Worm (Caenorhabditis elegans): ENCODE data around the gene col-2.

col-2 gene

ce11 chrIV:10128446-10128845 is 43.2 kb upstream of the col-2 start:
- TF ChIP-seq nhr-12 (tag; optimal IDR thresholded peaks at IDR 0.05) (no peak), C34F6.9 (tag; optimal IDR thresholded peaks at IDR 0.05) (no peak), mbf-1 (tag; optimal IDR thresholded peaks at IDR 0.05) (no peak), sem-4 (tag; optimal IDR thresholded peaks at IDR 0.05) (no peak), nhr-23 (tag; optimal IDR thresholded peaks at IDR 0.05) (no peak), snpc-4 (tag; optimal IDR thresholded peaks at IDR 0.05) (no peak), gmeb-1 (tag; optimal IDR thresholded peaks at IDR 0.05) (no peak), ztf-11 (tag; optimal IDR thresholded peaks at IDR 0.05) (no peak), peb-1 (tag; optimal IDR thresholded peaks at IDR 0.05) (no peak), unc-55 (GFP tag; optimal IDR thresholded peaks at IDR 0.05) (no peak), blmp-1 (tag; optimal IDR thresholded peaks at IDR 0.05; ENCODE audit: insufficient read depth) (no peak), nhr-237 (tag; optimal IDR thresholded peaks at IDR 0.05) (no peak), ceh-82 (tag; optimal IDR thresholded peaks at IDR 0.05) (no peak), dmd-4 (tag; optimal IDR thresholded peaks at IDR 0.05) (no peak), R02D3.7 (tag; optimal IDR thresholded peaks at IDR 0.05) (no peak), mdl-1 (tag; optimal IDR thresholded peaks at IDR 0.05) (no peak), lsy-2 (tag; optimal IDR thresholded peaks at IDR 0.05) (no peak), nhr-129 (tag; optimal IDR thresholded peaks at IDR 0.05) (no peak)

- TF ChIP-seq sma-3 (GFP tag; optimal IDR thresholded peaks at IDR 0.05) = no peak
Observed at ce11 chrIV:10126544-10126943, 41.3 kb upstream of the col-2 start, which contains the start of gene ctf-18. TSS of gene ctf-18 (minus strand) at chrIV:10126644.

DNA sequence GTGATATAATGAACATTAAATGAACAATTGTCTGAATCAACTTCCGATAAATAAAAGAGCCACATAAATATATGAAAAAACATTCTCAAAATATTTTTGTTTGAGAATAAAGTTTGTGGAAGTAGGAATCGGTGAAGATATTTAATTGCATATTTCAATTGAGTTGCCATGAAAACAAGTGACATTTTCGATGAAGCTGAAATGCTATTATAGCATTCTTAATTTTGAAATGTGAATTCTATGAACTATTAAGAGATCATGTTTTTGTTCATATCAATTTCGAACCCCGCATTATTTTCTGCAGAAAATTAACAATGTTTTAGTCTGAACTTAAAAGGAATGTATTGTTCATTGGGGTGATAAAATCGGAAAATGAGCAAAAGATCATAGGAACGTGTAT is 37.0 kb upstream of the col-2 start, which contains the start of gene irld-21:
irld-21 (minus strand) TSS at position 101 of the 400 bp plus-strand sequence.
- TF ChIP-seq unc-39 (tag; optimal IDR thresholded peaks at IDR 0.05) (no peak), ceh-82 (tag; optimal IDR thresholded peaks at IDR 0.05) (no peak), snpc-4 (tag; optimal IDR thresholded peaks at IDR 0.05) (no peak), crh-2 (tag; optimal IDR thresholded peaks at IDR 0.05) (no peak), ceh-16 (tag; optimal IDR thresholded peaks at IDR 0.05) (no peak), skn-1 (tag; optimal IDR thresholded peaks at IDR 0.05) (no peak), dmd-4 (tag; optimal IDR thresholded peaks at IDR 0.05) (no peak), egl-27 (tag; optimal IDR thresholded peaks at IDR 0.05) (no peak), nhr-237 (tag; optimal IDR thresholded peaks at IDR 0.05) (no peak), nhr-11 (tag; optimal IDR thresholded peaks at IDR 0.05) (no peak)

- TF ChIP-seq blmp-1 (tag; optimal IDR thresholded peaks at IDR 0.05; ENCODE audit: insufficient read depth) (no peak), mdl-1 (tag; optimal IDR thresholded peaks at IDR 0.05) (no peak), egl-27 (tag; optimal IDR thresholded peaks at IDR 0.05) (no peak), ceh-82 (tag; optimal IDR thresholded peaks at IDR 0.05) (no peak), nhr-77 (tag; optimal IDR thresholded peaks at IDR 0.05) (no peak), nhr-21 (tag; optimal IDR thresholded peaks at IDR 0.05) (no peak), ama-1 (optimal IDR thresholded peaks at IDR 0.05) (no peak), Y55F3AM.14 (GFP tag; optimal IDR thresholded peaks at IDR 0.05) (no peak), elt-1 (tag; optimal IDR thresholded peaks at IDR 0.05) (no peak), unc-62 (GFP tag; optimal IDR thresholded peaks at IDR 0.05) (no peak)
Observed at ce11 chrIV:10116765-10117164, 31.5 kb upstream of the col-2 start.

- no peak for TF ChIP-seq lin-11 (tag; optimal IDR thresholded peaks at IDR 0.05)
- TF ChIP-seq elt-3 (tag; optimal IDR thresholded peaks at IDR 0.05) = no peak
- no peak for TF ChIP-seq nhr-21 (tag; optimal IDR thresholded peaks at IDR 0.05)
- no peak for TF ChIP-seq nhr-12 (tag; optimal IDR thresholded peaks at IDR 0.05)
- TF ChIP-seq zag-1 (tag; optimal IDR thresholded peaks at IDR 0.05) = no peak
- TF ChIP-seq unc-39 (tag; optimal IDR thresholded peaks at IDR 0.05) = no peak
- no peak for TF ChIP-seq nhr-129 (tag; optimal IDR thresholded peaks at IDR 0.05)
- TF ChIP-seq nhr-237 (tag; optimal IDR thresholded peaks at IDR 0.05) = no peak
- TF ChIP-seq dmd-4 (tag; optimal IDR thresholded peaks at IDR 0.05) = no peak
- TF ChIP-seq sma-3 (GFP tag; optimal IDR thresholded peaks at IDR 0.05) = no peak
- TF ChIP-seq nhr-77 (tag; optimal IDR thresholded peaks at IDR 0.05) = no peak
- no peak for TF ChIP-seq skn-1 (tag; optimal IDR thresholded peaks at IDR 0.05)
- no peak for TF ChIP-seq nhr-11 (tag; optimal IDR thresholded peaks at IDR 0.05)
Observed at ce11 chrIV:10115142-10115541, 29.9 kb upstream of the col-2 start, which contains the start of gene C04G2.10. TSS of gene C04G2.10 (plus strand) at chrIV:10115442.

Measured in whole organism, L2 larva.